Fruit fly (Drosophila melanogaster) whole organism, embryonic: ENCODE measurements around the gene CG15803.

ENCODE experiments used
- da ChIP-seq: fragments of 200-800 bp; sonication (Bioruptor generic); optimal IDR thresholded peaks from 2 replicates; lab custom pipeline; 2016; ENCODE audit warnings: missing biosample characterization, missing genetic modification characterization
- so ChIP-seq: fragments of 200-800 bp; sonication (Bioruptor generic); IDR thresholded peaks from 3 replicates; pipeline ENCODE4 v1.3.6; 2022; ENCODE audit warnings: missing biosample characterization, missing genetic modification characterization

dm6 chr3R:18355781-18356180 is 4.7 kb downstream of the CG15803 start:
- TF ChIP-seq da (GFP tag; lab: Kevin White, UChicago) (no peak), so (GFP tag; lab: Robert Waterston, UW) (no peak)
